Worm (Caenorhabditis elegans) whole organism, young adult: Measurements from ENCODE around the gene F52H2.5.

Source experiments
- K12H6.12 ChIP-seq: fragments of 200-800 bp; sonication (Bioruptor generic); optimal IDR thresholded peaks from 2 replicates; lab custom pipeline; 2018; ENCODE audit warnings: mild to moderate bottlenecking, missing genetic modification characterization, missing compliant biosample characterization
- Y53F4B.3 ChIP-seq: fragments of 200-800 bp; sonication (Bioruptor generic); IDR thresholded peaks from 2 replicates; pipeline ENCODE4 v1.3.6; 2022; ENCODE audit warnings: missing genetic modification reagents, missing genetic modification characterization, missing compliant biosample characterization
- ekl-4 ChIP-seq: fragments of 200-800 bp; sonication (Bioruptor generic); IDR thresholded peaks from 2 replicates; pipeline ENCODE4 v1.3.6; 2022; ENCODE audit warnings: missing genetic modification reagents, missing genetic modification characterization, missing compliant biosample characterization
- him-1 ChIP-seq: sonication (generic microtip); optimal IDR thresholded peaks from 2 replicates; lab custom pipeline; 2016; ENCODE audit warnings: missing genotype, missing genetic modification reagents, missing genetic modification characterization, missing compliant biosample characterization
- pha-4 ChIP-seq: fragments of 150-350 bp; sonication (generic microtip); optimal IDR thresholded peaks from 2 replicates; lab custom pipeline; 2014; ENCODE audit warnings: missing biosample characterization, missing genetic modification reagents, missing genetic modification characterization
- tbx-9 ChIP-seq: sonication (generic microtip); optimal IDR thresholded peaks from 2 replicates; lab custom pipeline; 2016; ENCODE audit warnings: borderline replicate concordance, missing genetic modification characterization, inconsistent platforms, missing compliant biosample characterization

DNA sequence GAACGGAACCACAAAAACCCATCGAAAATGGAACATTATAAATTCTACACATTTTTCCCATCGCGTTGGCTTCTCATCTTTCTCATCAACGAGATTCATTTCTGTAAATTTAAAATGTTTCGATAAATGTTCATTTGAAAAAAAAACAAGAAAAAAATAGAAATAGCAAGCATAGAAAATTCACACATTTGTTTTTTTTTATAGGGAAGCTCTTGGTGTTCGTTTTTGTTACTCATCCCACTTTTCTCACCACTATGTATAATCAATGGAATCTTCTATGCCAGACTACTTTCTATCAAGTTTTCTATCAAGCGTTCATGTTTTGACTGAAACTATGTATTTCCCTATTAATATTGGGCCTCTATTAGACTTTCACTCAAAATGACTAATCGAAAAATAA lies 4.2 kb upstream of the F52H2.5 start, which contains the start of gene dhcr-24:
- no peak for TF ChIP-seq K12H6.12 (tag; lab: Kevin White, UChicago)
- TF ChIP-seq pha-4 (tag; lab: Kevin White, UChicago), result no peak
- no peak for TF ChIP-seq him-1 (tag; lab: Kevin White, UChicago)
- TF ChIP-seq ekl-4 (GFP tag; lab: Robert Waterston, UW), result no peak
- TF ChIP-seq Y53F4B.3, result no peak
- TF ChIP-seq tbx-9 (tag; lab: Kevin White, UChicago), result no peak
